Worm (Caenorhabditis elegans) whole organism, L3 larva: ENCODE measurements around the gene nep-21.

Experiments
- aly-2 ChIP-seq: fragments of 150-350 bp; optimal IDR thresholded peaks from 2 replicates; lab custom pipeline; 2014; ENCODE audit warnings: missing biosample characterization, missing genetic modification characterization
- elt-3 ChIP-seq, 3 experiments: fragments of 150-350 bp in 1 of 3; sonication (generic microtip) in 2 of 3; optimal IDR thresholded peaks; 2 replicates in 2 of 3; 4 replicates in 1 of 3; lab custom pipeline; 2014 to 2017; ENCODE audit warnings: missing biosample characterization in 3 of 3, missing genetic modification characterization in 3 of 3
- nhr-25 ChIP-seq: sonication (generic microtip); optimal IDR thresholded peaks from 2 replicates; lab custom pipeline; 2017; ENCODE audit warnings: missing biosample characterization, missing genetic modification characterization
- pha-4 ChIP-seq: fragments of 150-350 bp; optimal IDR thresholded peaks from 2 replicates; lab custom pipeline; 2014; ENCODE audit warnings: missing biosample characterization, missing genetic modification reagents, missing genetic modification characterization
- tbx-2 ChIP-seq: sonication (generic microtip); optimal IDR thresholded peaks from 2 replicates; lab custom pipeline; 2016; ENCODE audit warnings: mild to moderate bottlenecking, missing genetic modification characterization, missing compliant biosample characterization

ce11 chrV:14167629-14168028 is 58.6 kb downstream of the nep-21 start, which contains the start of gene ocam-1:
- TF ChIP-seq nhr-25: no peak
- TF ChIP-seq tbx-2 (tag; lab: Kevin White, UChicago): no peak
- TF ChIP-seq aly-2 (tag; lab: Kevin White, UChicago): no peak
- TF ChIP-seq elt-3 (tag; optimal IDR thresholded peaks at IDR 0.05; lab: Kevin White, UChicago): no peak
- TF ChIP-seq pha-4 (tag; lab: Kevin White, UChicago): no peak
